Fruit fly (Drosophila melanogaster) whole organism, adult: ENCODE results near the gene eIF2gamma.

Experiments
- CG11617 ChIP-seq: fragments of 200-800 bp; sonication (Bioruptor generic); optimal IDR thresholded peaks from 2 replicates; lab custom pipeline; 2017; ENCODE audit warnings: mild to moderate bottlenecking, missing biosample characterization, missing genetic modification reagents, missing genetic modification characterization
- CG12768 ChIP-seq: fragments of 200-800 bp; sonication (Bioruptor generic); optimal IDR thresholded peaks from 2 replicates; lab custom pipeline; 2017; ENCODE audit warnings: missing biosample characterization, missing genetic modification characterization, mild to moderate bottlenecking, moderate library complexity, missing genetic modification reagents
- CG14711 ChIP-seq: fragments of 200-800 bp; sonication (Bioruptor generic); optimal IDR thresholded peaks from 2 replicates; lab custom pipeline; 2018; ENCODE audit warnings: missing biosample characterization, mild to moderate bottlenecking, missing genetic modification characterization, moderate library complexity
- CG1620 ChIP-seq: fragments of 200-800 bp; sonication (Bioruptor generic); optimal IDR thresholded peaks from 2 replicates; lab custom pipeline; 2016; ENCODE audit warnings: missing biosample characterization, missing genetic modification characterization
- CG33017 ChIP-seq: fragments of 200-800 bp; sonication (Bioruptor generic); optimal IDR thresholded peaks from 2 replicates; lab custom pipeline; 2018; ENCODE audit warnings: missing biosample characterization, mild to moderate bottlenecking, missing genetic modification characterization, moderate library complexity
- CG5204 ChIP-seq: fragments of 200-800 bp; sonication (Bioruptor generic); optimal IDR thresholded peaks from 2 replicates; lab custom pipeline; 2016; ENCODE audit warnings: missing biosample characterization, missing genetic modification characterization
- CG7045 ChIP-seq: fragments of 200-800 bp; sonication (Bioruptor generic); optimal IDR thresholded peaks from 2 replicates; lab custom pipeline; 2017; ENCODE audit warnings: missing biosample characterization, mild to moderate bottlenecking, missing genetic modification characterization
- CG7101 ChIP-seq: fragments of 200-800 bp; sonication (Bioruptor generic); optimal IDR thresholded peaks from 2 replicates; lab custom pipeline; 2018; ENCODE audit warnings: missing biosample characterization, mild to moderate bottlenecking, missing genetic modification characterization, moderate library complexity
- Clk ChIP-seq: fragments of 200-800 bp; sonication (Bioruptor generic); optimal IDR thresholded peaks from 2 replicates; lab custom pipeline; 2017; ENCODE audit warnings: missing biosample characterization, missing genetic modification characterization
- Crg-1 ChIP-seq: fragments of 200-800 bp; sonication (Bioruptor generic); optimal IDR thresholded peaks from 2 replicates; lab custom pipeline; 2016; ENCODE audit warnings: missing biosample characterization, missing genetic modification characterization
- Hr96 ChIP-seq: fragments of 200-800 bp; sonication (Bioruptor generic); optimal IDR thresholded peaks from 2 replicates; lab custom pipeline; 2016; ENCODE audit warnings: missing biosample characterization, missing genetic modification characterization
- Mnt ChIP-seq: fragments of 200-800 bp; sonication (Bioruptor generic); optimal IDR thresholded peaks from 2 replicates; lab custom pipeline; 2016; ENCODE audit warnings: missing biosample characterization, mild to moderate bottlenecking, missing genetic modification characterization
- bab1 ChIP-seq: fragments of 200-800 bp; sonication (Bioruptor generic); optimal IDR thresholded peaks from 3 replicates; lab custom pipeline; 2019; ENCODE audit warnings: missing biosample characterization, mild to moderate bottlenecking, missing genetic modification characterization, moderate library complexity
- cic ChIP-seq: fragments of 200-800 bp; sonication (Bioruptor generic); optimal IDR thresholded peaks from 2 replicates; lab custom pipeline; 2017; ENCODE audit warnings: missing biosample characterization, mild to moderate bottlenecking, missing genetic modification characterization, moderate library complexity
- cnc ChIP-seq, 2 experiments: fragments of >200 bp; optimal IDR thresholded peaks; 2 replicates each; lab custom pipeline; 2017
- kay ChIP-seq: fragments of 200-800 bp; sonication (Bioruptor generic); peaks from one replicate; lab custom pipeline; 2016; ENCODE audit warnings: missing biosample characterization, missing genetic modification characterization, borderline replicate concordance
- ovo ChIP-seq: fragments of 200-800 bp; sonication (Bioruptor generic); optimal IDR thresholded peaks from 2 replicates; lab custom pipeline; 2016; ENCODE audit warnings: missing biosample characterization, missing genetic modification characterization
- pad ChIP-seq: fragments of 200-800 bp; sonication (Bioruptor generic); optimal IDR thresholded peaks from 3 replicates; lab custom pipeline; 2017; ENCODE audit warnings: missing biosample characterization, missing genetic modification characterization, mild to moderate bottlenecking, moderate library complexity, missing genetic modification reagents
- tj ChIP-seq: fragments of 200-800 bp; sonication (Bioruptor generic); optimal IDR thresholded peaks from 3 replicates; lab custom pipeline; 2017; ENCODE audit warnings: missing biosample characterization, mild to moderate bottlenecking, missing genetic modification characterization, moderate library complexity
- toe ChIP-seq: fragments of 200-800 bp; sonication (Bioruptor generic); optimal IDR thresholded peaks from 2 replicates; lab custom pipeline; 2016; ENCODE audit warnings: missing biosample characterization, missing genetic modification characterization

The eIF2gamma gene

DNA sequence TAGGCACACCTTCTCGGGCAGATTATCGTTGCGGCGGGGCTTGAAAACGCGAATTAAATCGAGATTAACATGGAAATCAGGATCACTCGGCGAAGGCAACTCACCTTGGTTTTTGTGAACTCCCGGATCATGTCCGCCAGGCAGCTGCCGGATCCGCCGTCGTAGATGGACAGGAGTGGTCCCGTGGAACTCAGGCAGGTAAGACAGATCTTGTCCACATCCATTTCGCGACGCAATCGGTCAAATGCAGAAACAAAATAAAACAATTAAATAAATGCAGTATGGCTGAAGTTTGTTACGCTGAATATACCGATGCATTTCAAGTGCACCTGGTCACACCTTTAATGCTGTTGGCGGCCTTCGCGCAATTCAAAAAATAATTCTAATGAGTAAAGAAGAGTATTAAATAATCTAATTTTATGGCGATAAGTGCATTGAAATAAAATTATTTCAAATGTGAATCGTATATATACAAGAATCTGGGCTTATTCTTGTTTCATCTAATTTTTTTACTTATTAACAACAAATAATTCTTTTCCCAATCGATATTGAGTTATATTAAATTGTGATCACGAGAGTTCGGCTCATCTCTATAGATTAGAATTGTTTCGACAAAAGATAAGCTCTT is 49.8 kb downstream of the eIF2gamma start, which contains the start of the genes CG6654 and CG4210:
TSS of gene CG6654 (minus strand) at position 297 of the 628 bp plus-strand sequence.
TSS of gene CG4210 (plus strand) at position 613 of the 628 bp plus-strand sequence.
- TF ChIP-seq Hr96 (GFP tag; lab: Kevin White, UChicago) = no peak
- TF ChIP-seq kay (GFP tag; lab: Kevin White, UChicago) = no peak
- no peak for TF ChIP-seq cic
- peak; percentile 28 for TF ChIP-seq CG14711
- peak; percentile 5 for TF ChIP-seq toe (GFP tag; lab: Kevin White, UChicago)
- no peak for TF ChIP-seq CG33017
- no peak for TF ChIP-seq tj (GFP tag; lab: Kevin White, UChicago)
- TF ChIP-seq CG11617 = peak; percentile 29
- no peak for TF ChIP-seq cnc (optimal IDR thresholded peaks at IDR 0.05; lab: Kevin White, UChicago)
- TF ChIP-seq bab1 (GFP tag; lab: Kevin White, UChicago) = peak; percentile 9
- TF ChIP-seq CG7101 (tag; lab: Kevin White, UChicago) = peak; percentile 9
- TF ChIP-seq Mnt = no peak
- no peak for TF ChIP-seq Crg-1 (GFP tag; lab: Kevin White, UChicago)
- no peak for TF ChIP-seq CG7045 (GFP tag; lab: Kevin White, UChicago)
- peak; percentile 15 for TF ChIP-seq pad (GFP tag; lab: Kevin White, UChicago)
- no peak for TF ChIP-seq CG5204 (GFP tag; lab: Kevin White, UChicago)

DNA sequence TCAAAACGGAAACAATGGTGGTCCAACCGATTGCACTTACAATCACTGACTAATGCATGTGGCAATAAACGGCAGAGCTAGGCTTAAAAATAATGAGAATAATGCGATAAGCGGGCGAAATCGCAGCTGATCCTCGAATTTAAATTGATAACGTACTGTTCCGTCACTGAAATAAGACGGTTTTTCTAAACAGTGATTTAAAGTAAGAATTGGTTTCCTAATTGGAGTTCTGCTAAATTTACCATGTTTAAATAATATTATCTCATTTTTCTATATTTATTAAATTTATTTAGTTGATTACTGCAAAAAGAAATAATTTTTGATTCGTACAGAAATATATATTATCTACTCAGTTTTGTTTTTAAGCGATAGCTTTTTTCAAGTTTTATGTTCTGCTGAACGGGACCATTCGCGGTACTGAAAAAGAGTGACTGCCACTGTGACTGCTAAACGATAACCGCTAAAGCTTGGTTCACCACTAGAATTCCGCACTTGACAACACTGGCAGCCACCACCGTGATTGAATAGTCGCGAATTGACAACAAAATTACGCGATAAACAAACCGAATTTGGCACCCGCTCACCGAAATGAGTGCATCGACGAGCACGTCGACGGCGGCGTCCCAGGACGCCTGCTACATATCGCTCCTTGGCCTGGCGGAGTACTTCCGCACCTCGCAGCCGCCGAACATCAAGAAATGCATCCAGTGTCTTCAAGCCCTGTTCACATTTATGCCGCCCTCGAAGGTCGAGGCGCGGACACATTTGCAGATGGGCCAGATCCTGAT is 54.4 kb downstream of the eIF2gamma start, which contains the start of the genes Spn88Eb and Mau2:
TSS of gene Spn88Eb (minus strand) at position 51 of the 788 bp plus-strand sequence.
TSS of gene Mau2 (plus strand) at position 493 of the 788 bp plus-strand sequence.
- TF ChIP-seq CG14711 (peak; percentile 43), Crg-1 (GFP tag; lab: Kevin White, UChicago) (peak; percentile 55), Mnt (peak; percentile 68), kay (GFP tag; lab: Kevin White, UChicago) (no peak), CG12768 (GFP tag; lab: Kevin White, UChicago) (peak; percentile 62), cic (peak; percentile 45), ovo (peak; percentile 21), tj (GFP tag; lab: Kevin White, UChicago) (peak; percentile 25), bab1 (GFP tag; lab: Kevin White, UChicago) (peak; percentile 2), CG33017 (peak; percentile 33), cnc (optimal IDR thresholded peaks at IDR 0.05; lab: Kevin White, UChicago) (no peak), CG7045 (GFP tag; lab: Kevin White, UChicago) (peak; percentile 54), pad (GFP tag; lab: Kevin White, UChicago) (peak; percentile 59), CG1620 (GFP tag; lab: Kevin White, UChicago) (peak; percentile 73), Clk (GFP tag; lab: Kevin White, UChicago) (peak; percentile 71), CG11617 (peak; percentile 58), Hr96 (GFP tag; lab: Kevin White, UChicago) (no peak), toe (GFP tag; lab: Kevin White, UChicago) (peak; percentile 74), CG7101 (tag; lab: Kevin White, UChicago) (peak; percentile 56), CG5204 (GFP tag; lab: Kevin White, UChicago) (no peak)
